Worm (Caenorhabditis elegans) whole organism, early embryonic: Measurements from ENCODE around the gene F47B8.2.

Source experiments
- ama-1 ChIP-seq: fragments of 150-350 bp; optimal IDR thresholded peaks from 2 replicates; lab custom pipeline; 2014
- ets-7 ChIP-seq: sonication (generic microtip); optimal IDR thresholded peaks from 2 replicates; lab custom pipeline; 2016; ENCODE audit warnings: missing genotype, missing genetic modification characterization, missing compliant biosample characterization
- sea-1 ChIP-seq: fragments of 200-800 bp; sonication (Bioruptor generic); conservative IDR thresholded peaks from 2 replicates; pipeline ENCODE4 v1.3.6; 2022; ENCODE audit warnings: missing genetic modification characterization, missing compliant biosample characterization
- tbx-11 ChIP-seq: fragments of 200-800 bp; sonication (Bioruptor generic); IDR thresholded peaks from 2 replicates; pipeline ENCODE4 v1.3.6; 2022; ENCODE audit warnings: missing genetic modification characterization, missing compliant biosample characterization
- tra-4 ChIP-seq: sonication (generic microtip); optimal IDR thresholded peaks from 2 replicates; lab custom pipeline; 2017; ENCODE audit warnings: missing genetic modification characterization, missing compliant biosample characterization

ce11 chrV:14328806-14329205 lies 12.4 kb upstream of the F47B8.2 start, which contains the start of gene pepm-1:
- TF ChIP-seq ama-1 (lab: Kevin White, UChicago): no peak
- no peak for TF ChIP-seq tbx-11 (GFP tag; lab: Robert Waterston, UW)
- TF ChIP-seq ets-7: no peak
- no peak for TF ChIP-seq sea-1
- TF ChIP-seq tra-4 (tag; lab: Kevin White, UChicago): no peak
